Worm (Caenorhabditis elegans): ENCODE measurements around the gene col-106.

ce11 chrIV:1455006-1455405, 5.6 kb downstream of the col-106 start:
- TF ChIP-seq unc-62 (GFP tag; optimal IDR thresholded peaks at IDR 0.05), result no peak
- peak; percentile 5 for TF ChIP-seq ama-1 (optimal IDR thresholded peaks at IDR 0.05)
- TF ChIP-seq zag-1 (tag; optimal IDR thresholded peaks at IDR 0.05), result no peak
- TF ChIP-seq nhr-67 (tag; optimal IDR thresholded peaks at IDR 0.05), result no peak
- TF ChIP-seq tbx-2 (tag; optimal IDR thresholded peaks at IDR 0.05), result no peak
- no peak for TF ChIP-seq nhr-76 (tag; optimal IDR thresholded peaks at IDR 0.05)
- TF ChIP-seq lin-15B (tag; optimal IDR thresholded peaks at IDR 0.05), result no peak
- TF ChIP-seq snpc-4 (tag; optimal IDR thresholded peaks at IDR 0.05), result no peak
- TF ChIP-seq nhr-25 (tag; optimal IDR thresholded peaks at IDR 0.05), result no peak
- no peak for TF ChIP-seq nhr-23 (tag; optimal IDR thresholded peaks at IDR 0.05)
- TF ChIP-seq nhr-28 (tag; optimal IDR thresholded peaks at IDR 0.05), result no peak
- no peak for TF ChIP-seq elt-3 (tag; optimal IDR thresholded peaks at IDR 0.05)
- peak; percentile 41 for TF ChIP-seq pha-4 (tag; optimal IDR thresholded peaks at IDR 0.05)
- no peak for TF ChIP-seq unc-39 (tag; optimal IDR thresholded peaks at IDR 0.05)
